Fruit fly (Drosophila melanogaster): Measurements from ENCODE around the gene Try29F.

The Try29F gene

dm6 chr2L:8998237-8998636 lies at the start of gene Try29F:
Gene Try29F, plus strand, starts transcription at chr2L:8998537.
- TF ChIP-seq Pif1B (GFP tag; optimal IDR thresholded peaks at IDR 0.05) (no peak), Pif1A (GFP tag; optimal IDR thresholded peaks at IDR 0.05) (no peak), CG13204 (GFP tag; optimal IDR thresholded peaks at IDR 0.05) (no peak), CG15710 (tag; optimal IDR thresholded peaks at IDR 0.05) (no peak), CG8159 (tag; optimal IDR thresholded peaks at IDR 0.05) (no peak), CG10348 (GFP tag; IDR thresholded peaks at IDR 0.05) (no peak), CG4496 (GFP tag; IDR thresholded peaks at IDR 0.05) (no peak), CG8301 (tag; optimal IDR thresholded peaks at IDR 0.05) (no peak), CG12605 (GFP tag; IDR thresholded peaks at IDR 0.05) (no peak), EcR (GFP tag; optimal IDR thresholded peaks at IDR 0.05) (no peak)

dm6 chr2L:8948650-8949049 lies 49.7 kb upstream of the Try29F start:
- TF ChIP-seq Snoo (tag; optimal IDR thresholded peaks at IDR 0.05) (no peak), CG17806 (tag; optimal IDR thresholded peaks at IDR 0.05) (no peak), fd96Ca (GFP tag; IDR thresholded peaks at IDR 0.05) (no peak), CG14655 (GFP tag; optimal IDR thresholded peaks at IDR 0.05) (no peak), CG13204 (GFP tag; optimal IDR thresholded peaks at IDR 0.05) (no peak)

- TF ChIP-seq CG10348 (GFP tag; IDR thresholded peaks at IDR 0.05) (no peak), rn (GFP tag; IDR thresholded peaks at IDR 0.05) (no peak), CG9948 (tag; optimal IDR thresholded peaks at IDR 0.05) (peak; percentile 75), CG14655 (GFP tag; optimal IDR thresholded peaks at IDR 0.05) (peak; percentile 73), Pif1A (GFP tag; optimal IDR thresholded peaks at IDR 0.05) (peak; percentile 65), CG8159 (tag; optimal IDR thresholded peaks at IDR 0.05) (peak; percentile 80), Ets98B (GFP tag; IDR thresholded peaks at IDR 0.05) (peak; percentile 27; the same call in 1 of the 2 replicates), CG8301 (tag; optimal IDR thresholded peaks at IDR 0.05) (peak; percentile 26), CG13204 (GFP tag; optimal IDR thresholded peaks at IDR 0.05) (no peak), CG34367 (tag; optimal IDR thresholded peaks at IDR 0.05) (peak; percentile 20), Pif1B (GFP tag; optimal IDR thresholded peaks at IDR 0.05) (peak; percentile 50), EcR (GFP tag; optimal IDR thresholded peaks at IDR 0.05) (peak; percentile 67), Snoo (tag; optimal IDR thresholded peaks at IDR 0.05) (peak; percentile 64), CG17806 (tag; optimal IDR thresholded peaks at IDR 0.05) (peak; percentile 62), gl (tag; optimal IDR thresholded peaks at IDR 0.05) (no peak), CG32121 (GFP tag; IDR thresholded peaks at IDR 0.05) (no peak), CG15710 (tag; optimal IDR thresholded peaks at IDR 0.05) (peak; percentile 62), D1 (tag; optimal IDR thresholded peaks at IDR 0.05) (peak; percentile 51), fd96Ca (GFP tag; IDR thresholded peaks at IDR 0.05) (no peak), CG12605 (GFP tag; IDR thresholded peaks at IDR 0.05) (peak; percentile 41; the same call in 1 of the 2 replicates), CG4496 (GFP tag; IDR thresholded peaks at IDR 0.05) (0 out of 3 replicates have a peak, but pooled peaks have one; percentile 51)
These were observed 48.2 kb upstream of the Try29F start for dm6 chr2L:8949919-8950722.

DNA sequence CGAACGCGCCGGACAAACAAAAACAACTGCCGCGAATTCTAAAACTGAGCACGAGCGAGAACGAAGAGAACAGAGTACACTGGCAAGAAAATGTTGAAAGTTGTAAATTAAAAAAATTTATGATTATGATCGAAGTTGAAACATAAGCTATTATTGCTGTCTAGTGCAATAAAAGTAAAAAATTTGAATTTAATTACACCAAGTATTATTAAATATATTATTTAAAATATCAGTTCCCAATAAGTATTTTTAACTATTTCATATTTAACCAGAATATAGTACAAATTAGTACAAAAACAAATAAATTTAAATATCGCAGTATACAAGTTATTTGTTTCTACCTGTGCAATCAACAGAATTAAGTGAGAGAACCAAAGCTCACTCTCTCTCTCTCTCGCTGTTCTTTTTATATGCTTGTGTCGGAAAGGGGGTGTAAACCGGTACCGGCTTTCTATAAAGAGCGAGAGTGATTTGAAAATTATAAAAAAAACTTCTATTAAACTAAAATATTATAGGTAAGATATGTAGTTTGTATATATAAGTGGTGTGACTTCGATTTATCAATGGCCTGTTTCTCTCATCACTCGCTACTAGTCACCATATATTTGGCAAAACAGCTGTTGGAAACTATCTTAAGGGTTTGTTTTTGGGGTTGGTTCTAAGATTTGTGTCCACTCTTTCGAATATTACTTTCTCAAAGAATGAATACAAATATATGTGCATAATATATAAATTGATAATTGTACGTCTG lies 47.0 kb upstream of the Try29F start, which contains the start of gene C1GalTA:
C1GalTA (minus strand) TSS at position 33 of the 751 bp plus-strand sequence.
- TF ChIP-seq CG4496 (GFP tag; IDR thresholded peaks at IDR 0.05) (peak; percentile 93), Pif1A (GFP tag; optimal IDR thresholded peaks at IDR 0.05) (peak; percentile 87), fd96Ca (GFP tag; IDR thresholded peaks at IDR 0.05) (no peak), Pif1B (GFP tag; optimal IDR thresholded peaks at IDR 0.05) (peak; percentile 93), D1 (tag; optimal IDR thresholded peaks at IDR 0.05) (peak; percentile 100), CG8159 (tag; optimal IDR thresholded peaks at IDR 0.05) (peak; percentile 100), CG17806 (tag; optimal IDR thresholded peaks at IDR 0.05) (peak; percentile 99), Ets98B (GFP tag; IDR thresholded peaks at IDR 0.05) (peak; percentile 88), EcR (GFP tag; optimal IDR thresholded peaks at IDR 0.05) (peak; percentile 72), CG12605 (GFP tag; IDR thresholded peaks at IDR 0.05) (peak; percentile 95), Snoo (tag; optimal IDR thresholded peaks at IDR 0.05) (peak; percentile 97), CG10348 (GFP tag; IDR thresholded peaks at IDR 0.05) (peak; percentile 88; the same call in 1 of the 2 replicates), CG9948 (tag; optimal IDR thresholded peaks at IDR 0.05) (peak; percentile 100), CG8301 (tag; optimal IDR thresholded peaks at IDR 0.05) (peak; percentile 99), CG13204 (GFP tag; optimal IDR thresholded peaks at IDR 0.05) (peak; percentile 92), rn (GFP tag; IDR thresholded peaks at IDR 0.05) (peak; percentile 94), CG34367 (tag; optimal IDR thresholded peaks at IDR 0.05) (peak; percentile 98), CG14655 (GFP tag; optimal IDR thresholded peaks at IDR 0.05) (peak; percentile 99), gl (tag; optimal IDR thresholded peaks at IDR 0.05) (peak; percentile 92), CG15710 (tag; optimal IDR thresholded peaks at IDR 0.05) (peak; percentile 100), CG32121 (GFP tag; IDR thresholded peaks at IDR 0.05) (peak; percentile 96)

DNA sequence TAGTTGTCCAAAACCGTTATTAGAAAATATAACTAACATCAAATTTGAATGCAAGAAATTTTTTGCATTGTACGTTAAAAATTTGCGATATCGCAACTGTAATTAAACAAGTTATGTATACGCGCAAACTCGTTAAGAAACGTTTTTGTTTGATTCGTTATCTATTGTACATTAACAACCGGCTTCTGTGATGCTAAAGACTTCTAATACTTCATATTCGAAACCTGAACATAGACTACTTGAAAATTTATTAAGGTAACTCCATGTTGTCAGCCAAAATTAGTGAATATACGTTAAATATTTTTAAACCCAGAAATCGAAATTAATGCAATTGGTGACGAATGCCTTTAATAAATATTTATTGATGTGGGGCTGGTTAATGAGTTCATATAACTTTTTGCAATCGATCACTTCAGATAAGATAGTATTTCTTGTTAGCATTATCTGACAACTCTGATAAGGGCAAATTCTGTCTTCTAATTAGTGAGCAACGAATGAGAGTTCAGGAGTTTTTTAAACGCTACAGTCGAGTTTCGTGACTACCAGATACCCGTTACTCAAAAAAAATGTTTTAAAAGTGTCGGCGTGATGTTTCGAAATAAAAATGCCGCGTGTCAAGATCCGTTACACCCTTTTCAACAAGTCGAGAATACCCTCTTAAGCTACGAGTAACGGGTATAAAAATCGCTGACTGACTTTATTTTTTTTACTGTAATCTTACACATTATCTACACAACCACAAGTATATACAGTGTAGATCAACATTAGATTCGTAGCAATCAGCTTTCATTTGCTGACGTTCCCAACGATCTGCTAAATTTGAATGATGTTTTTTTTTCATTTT lies 45.9 kb upstream of the Try29F start:
- TF ChIP-seq CG32121 (GFP tag; IDR thresholded peaks at IDR 0.05) (peak; percentile 74), CG14655 (GFP tag; optimal IDR thresholded peaks at IDR 0.05) (peak; percentile 60), gl (tag; optimal IDR thresholded peaks at IDR 0.05) (no peak), rn (GFP tag; IDR thresholded peaks at IDR 0.05) (no peak), CG15710 (tag; optimal IDR thresholded peaks at IDR 0.05) (peak; percentile 40), Pif1B (GFP tag; optimal IDR thresholded peaks at IDR 0.05) (peak; percentile 23), Ets98B (GFP tag; IDR thresholded peaks at IDR 0.05) (peak; percentile 79), CG13204 (GFP tag; optimal IDR thresholded peaks at IDR 0.05) (no peak), Pif1A (GFP tag; optimal IDR thresholded peaks at IDR 0.05) (peak; percentile 60), fd96Ca (GFP tag; IDR thresholded peaks at IDR 0.05) (no peak; the same call in 1 of the 3 replicates), CG10348 (GFP tag; IDR thresholded peaks at IDR 0.05) (no peak), CG4496 (GFP tag; IDR thresholded peaks at IDR 0.05) (peak; percentile 78), CG8159 (tag; optimal IDR thresholded peaks at IDR 0.05) (peak; percentile 36), CG17806 (tag; optimal IDR thresholded peaks at IDR 0.05) (peak; percentile 41), CG9948 (tag; optimal IDR thresholded peaks at IDR 0.05) (peak; percentile 17), D1 (tag; optimal IDR thresholded peaks at IDR 0.05) (peak; percentile 75), Snoo (tag; optimal IDR thresholded peaks at IDR 0.05) (no peak), EcR (GFP tag; optimal IDR thresholded peaks at IDR 0.05) (peak; percentile 29), CG8301 (tag; optimal IDR thresholded peaks at IDR 0.05) (peak; percentile 52), CG12605 (GFP tag; IDR thresholded peaks at IDR 0.05) (peak; percentile 67), CG34367 (tag; optimal IDR thresholded peaks at IDR 0.05) (no peak)

Data from whole organism, pupa.